Fruit fly (Drosophila melanogaster): ENCODE results near the gene CG16984.
A peak's percentile ranks its signal among the peaks of the same experiment; 100 is the strongest.

CG16984 gene

dm6 chr3L:2570269-2570723, 25.3 kb upstream of the CG16984 start:
- no peak for TF ChIP-seq psq (optimal IDR thresholded peaks at IDR 0.05)
- TF ChIP-seq pan (optimal IDR thresholded peaks at IDR 0.05), result no peak
- TF ChIP-seq Dll (optimal IDR thresholded peaks at IDR 0.05), result no peak
- no peak for TF ChIP-seq EcR (GFP tag; optimal IDR thresholded peaks at IDR 0.05)
- no peak for TF ChIP-seq usp (GFP tag; optimal IDR thresholded peaks at IDR 0.05)
- TF ChIP-seq CG8478 (optimal IDR thresholded peaks at IDR 0.05), result no peak

DNA sequence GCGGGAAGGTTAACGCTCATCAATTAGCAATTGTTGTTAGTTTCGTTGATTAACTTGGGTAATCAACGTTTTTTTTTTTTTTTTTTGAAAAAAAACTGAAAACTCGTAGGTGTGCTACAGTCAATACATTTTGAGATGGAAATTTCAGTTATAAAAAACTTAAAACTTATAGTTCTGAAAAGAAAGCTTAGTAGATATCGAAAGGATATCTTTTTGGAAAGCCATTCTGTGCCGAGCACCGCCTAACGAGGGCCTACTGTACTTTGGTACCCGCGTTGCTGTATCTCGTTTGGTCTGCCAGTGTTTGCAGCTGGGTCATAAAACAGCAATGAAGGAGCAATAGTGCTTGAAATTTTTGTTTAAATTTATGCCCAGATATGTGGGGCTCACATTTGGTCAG, 23.6 kb upstream of the CG16984 start:
- no peak for TF ChIP-seq CG8478 (optimal IDR thresholded peaks at IDR 0.05)
- TF ChIP-seq EcR (GFP tag; optimal IDR thresholded peaks at IDR 0.05), result no peak

DNA sequence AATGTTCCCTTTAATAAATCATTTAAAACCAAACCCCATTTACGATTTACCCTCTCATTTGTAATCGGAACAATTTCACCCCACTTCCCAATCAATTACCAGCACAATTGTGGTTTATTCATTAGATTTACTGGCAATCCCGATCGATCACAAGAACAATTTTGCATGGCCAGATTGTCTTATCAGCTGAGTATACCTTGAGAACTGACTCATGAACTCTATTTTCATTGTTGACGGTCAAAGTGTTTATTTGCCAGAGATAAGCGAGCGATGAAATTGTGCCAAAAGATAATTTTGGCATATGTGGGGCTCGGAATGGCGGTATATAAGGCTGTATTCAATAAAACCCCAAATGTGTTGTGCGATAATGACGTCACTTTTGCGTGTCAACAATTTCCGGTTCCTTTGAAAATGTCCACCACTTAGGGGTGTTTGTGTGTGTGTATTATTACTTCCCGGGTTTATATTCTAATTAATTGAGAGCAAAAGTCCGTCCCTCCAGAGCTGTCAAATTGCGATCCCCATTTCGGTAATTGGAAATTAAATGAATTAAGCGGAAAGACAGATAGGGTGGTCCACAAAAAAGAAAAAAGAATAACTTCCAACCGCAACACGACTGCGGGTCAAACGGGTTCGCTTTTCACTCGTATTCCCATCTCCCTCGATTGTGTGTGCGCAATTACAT, 22.5 kb upstream of the CG16984 start:
- TF ChIP-seq usp (GFP tag; optimal IDR thresholded peaks at IDR 0.05) (no peak), psq (optimal IDR thresholded peaks at IDR 0.05) (no peak), pan (optimal IDR thresholded peaks at IDR 0.05) (no peak), Dll (optimal IDR thresholded peaks at IDR 0.05) (no peak), EcR (GFP tag; optimal IDR thresholded peaks at IDR 0.05) (no peak), CG8478 (optimal IDR thresholded peaks at IDR 0.05) (no peak)

DNA sequence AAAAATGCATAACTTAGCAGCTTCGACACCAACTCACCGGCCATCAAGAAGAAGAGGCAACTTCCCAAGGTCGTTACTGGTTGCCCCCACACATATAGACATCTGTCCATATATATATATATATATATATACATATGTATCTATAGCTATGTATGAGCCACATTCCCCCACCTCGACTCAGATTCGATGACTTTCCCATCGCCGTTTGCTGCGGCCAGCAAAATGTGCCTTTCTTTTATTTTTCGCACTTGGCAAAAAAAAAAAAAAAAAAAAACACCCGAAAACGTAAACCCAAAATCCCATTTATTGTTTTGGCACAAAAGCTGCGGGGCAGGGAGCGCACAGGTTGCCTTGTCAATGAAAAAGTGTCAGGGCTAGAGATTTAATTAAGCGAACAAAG, 20.9 kb upstream of the CG16984 start:
- no peak for TF ChIP-seq usp (GFP tag; optimal IDR thresholded peaks at IDR 0.05)
- TF ChIP-seq Dll (optimal IDR thresholded peaks at IDR 0.05), result no peak
- no peak for TF ChIP-seq pan (optimal IDR thresholded peaks at IDR 0.05)
- TF ChIP-seq CG8478 (optimal IDR thresholded peaks at IDR 0.05), result no peak
- TF ChIP-seq psq (optimal IDR thresholded peaks at IDR 0.05), result no peak
- no peak for TF ChIP-seq EcR (GFP tag; optimal IDR thresholded peaks at IDR 0.05)

dm6 chr3L:2575240-2575639, 20.3 kb upstream of the CG16984 start:
- TF ChIP-seq pan (optimal IDR thresholded peaks at IDR 0.05) (no peak), Dll (optimal IDR thresholded peaks at IDR 0.05) (no peak), CG8478 (optimal IDR thresholded peaks at IDR 0.05) (no peak), psq (optimal IDR thresholded peaks at IDR 0.05) (no peak), usp (GFP tag; optimal IDR thresholded peaks at IDR 0.05) (no peak)

- TF ChIP-seq pan (optimal IDR thresholded peaks at IDR 0.05) (no peak), Dll (optimal IDR thresholded peaks at IDR 0.05) (no peak), psq (optimal IDR thresholded peaks at IDR 0.05) (no peak), EcR (GFP tag; optimal IDR thresholded peaks at IDR 0.05) (no peak)
Measured at dm6 chr3L:2577096-2577831, 18.3 kb upstream of the CG16984 start.

DNA sequence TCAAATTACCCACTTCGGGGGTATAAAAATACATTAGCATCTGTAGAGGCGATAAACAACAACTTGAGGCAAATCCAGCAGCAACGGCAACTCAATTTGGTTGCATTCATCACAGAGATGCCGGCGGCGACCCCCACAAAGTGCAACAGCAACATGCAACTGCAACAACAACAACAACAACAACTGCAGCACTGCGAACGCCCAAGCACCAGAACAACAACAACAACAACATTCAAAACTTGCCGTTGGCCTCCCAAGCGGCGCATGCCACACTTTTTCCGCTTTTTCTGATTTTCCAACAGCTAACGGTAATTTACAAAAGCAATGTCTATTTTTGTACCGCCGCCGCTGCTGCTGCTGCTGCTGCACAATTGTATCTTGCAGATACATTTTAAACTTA, 17.3 kb upstream of the CG16984 start:
- TF ChIP-seq CG8478 (optimal IDR thresholded peaks at IDR 0.05), result no peak
- no peak for TF ChIP-seq Dll (optimal IDR thresholded peaks at IDR 0.05)
- TF ChIP-seq pan (optimal IDR thresholded peaks at IDR 0.05), result no peak
- TF ChIP-seq psq (optimal IDR thresholded peaks at IDR 0.05), result no peak
- TF ChIP-seq usp (GFP tag; optimal IDR thresholded peaks at IDR 0.05), result no peak
- no peak for TF ChIP-seq EcR (GFP tag; optimal IDR thresholded peaks at IDR 0.05)

DNA sequence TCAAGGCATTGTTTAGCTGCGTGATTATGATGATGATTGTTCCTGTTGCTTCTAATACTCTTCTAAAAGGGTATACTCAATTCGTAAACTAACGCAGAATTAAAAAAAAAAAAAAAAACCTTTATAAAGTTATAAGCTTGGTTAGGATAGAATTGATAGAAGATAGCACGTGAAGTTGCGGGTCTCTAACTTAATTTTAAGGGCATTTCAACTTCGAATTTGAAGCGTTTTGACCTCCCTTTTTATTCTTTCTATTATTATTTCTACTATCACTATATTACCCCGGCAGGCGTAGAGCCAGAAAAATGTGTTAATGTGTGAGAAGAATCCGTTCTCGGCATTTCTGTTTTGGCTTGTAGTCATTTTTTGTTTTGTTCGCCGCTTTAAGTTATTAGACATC, 16.8 kb upstream of the CG16984 start:
- no peak for TF ChIP-seq usp (GFP tag; optimal IDR thresholded peaks at IDR 0.05)
- TF ChIP-seq pan (optimal IDR thresholded peaks at IDR 0.05), result no peak
- TF ChIP-seq EcR (GFP tag; optimal IDR thresholded peaks at IDR 0.05), result no peak
- TF ChIP-seq CG8478 (optimal IDR thresholded peaks at IDR 0.05), result no peak
- no peak for TF ChIP-seq psq (optimal IDR thresholded peaks at IDR 0.05)
- no peak for TF ChIP-seq Dll (optimal IDR thresholded peaks at IDR 0.05)

DNA sequence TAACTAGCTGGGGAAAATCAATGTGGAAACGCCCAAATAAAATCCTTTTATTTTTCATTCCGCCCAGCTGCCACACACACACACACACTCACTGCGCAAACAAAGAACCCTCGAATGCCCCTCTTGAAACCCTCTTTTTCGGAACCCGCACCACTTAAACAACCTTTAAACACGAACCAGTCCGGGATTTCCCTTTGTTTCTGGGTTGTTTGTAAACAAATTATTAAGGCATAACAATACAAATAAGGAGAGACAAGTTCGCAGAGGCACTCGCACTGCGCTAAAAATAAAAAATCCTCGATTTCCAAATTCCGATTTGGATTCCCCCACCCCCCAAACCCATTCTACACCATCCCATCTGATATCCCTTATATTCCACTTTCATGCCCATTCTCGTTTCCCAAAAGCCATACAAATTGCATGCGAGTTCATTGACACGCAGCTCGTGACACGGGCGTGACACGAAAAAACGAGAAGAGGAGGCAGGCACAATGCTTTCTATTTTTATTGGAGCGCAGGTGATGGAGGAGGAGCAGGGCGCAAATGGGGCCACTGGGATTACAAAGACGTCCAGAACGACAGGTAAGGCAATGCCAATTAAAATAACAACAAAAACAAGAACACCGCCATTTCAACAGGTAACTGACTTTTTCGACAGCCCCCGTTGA, 15.9 kb upstream of the CG16984 start:
- TF ChIP-seq usp (GFP tag; optimal IDR thresholded peaks at IDR 0.05), result no peak
- TF ChIP-seq psq (optimal IDR thresholded peaks at IDR 0.05), result no peak
- TF ChIP-seq EcR (GFP tag; optimal IDR thresholded peaks at IDR 0.05), result peak; percentile 40 to 81
- TF ChIP-seq Dll (optimal IDR thresholded peaks at IDR 0.05), result no peak

DNA sequence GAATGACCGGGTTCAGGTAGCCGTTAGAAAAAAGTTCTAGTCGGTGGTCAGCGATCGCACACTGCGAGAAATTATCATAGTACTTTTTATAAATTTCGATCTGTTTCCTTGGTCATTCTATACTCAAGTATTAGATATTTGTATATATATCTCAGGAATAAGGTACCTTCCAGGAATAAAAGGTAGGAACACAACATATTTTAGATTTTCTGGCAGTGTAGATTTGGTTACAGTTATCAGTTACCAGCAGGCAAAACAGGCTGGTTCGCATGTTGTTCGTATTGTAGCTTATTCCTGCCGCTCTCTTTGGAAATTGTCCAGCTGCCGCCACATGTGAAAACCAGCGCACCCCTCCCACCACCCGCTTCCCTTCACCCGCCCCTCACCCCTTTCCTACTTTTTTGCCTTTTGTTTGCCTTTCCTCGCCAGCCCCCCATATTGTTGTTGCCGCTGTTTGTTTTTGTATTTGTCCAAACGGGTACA, 14.2 kb upstream of the CG16984 start:
- TF ChIP-seq psq (optimal IDR thresholded peaks at IDR 0.05) (no peak), EcR (GFP tag; optimal IDR thresholded peaks at IDR 0.05) (no peak), Dll (optimal IDR thresholded peaks at IDR 0.05) (no peak), pan (optimal IDR thresholded peaks at IDR 0.05) (no peak), usp (GFP tag; optimal IDR thresholded peaks at IDR 0.05) (no peak), CG8478 (optimal IDR thresholded peaks at IDR 0.05) (no peak)

DNA sequence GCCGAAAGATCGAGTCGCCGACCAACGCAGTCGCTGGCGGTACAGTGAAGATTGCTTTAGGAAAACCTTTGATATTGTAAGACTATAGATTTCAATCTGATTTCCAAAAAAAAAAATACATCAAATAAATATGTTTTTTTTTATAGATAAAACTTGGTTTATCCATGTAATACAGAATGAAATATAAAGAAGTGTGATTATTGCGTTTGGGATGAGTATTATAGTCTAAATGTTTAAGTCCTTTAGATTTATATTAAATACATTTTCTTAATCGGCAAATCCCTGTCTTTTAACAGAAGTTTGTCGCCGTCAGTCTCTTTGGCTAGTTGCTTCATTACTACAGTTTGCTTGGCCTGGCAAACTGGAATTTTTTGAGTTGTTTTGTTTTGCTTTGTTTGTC, 13.7 kb upstream of the CG16984 start:
- TF ChIP-seq psq (optimal IDR thresholded peaks at IDR 0.05) (no peak), pan (optimal IDR thresholded peaks at IDR 0.05) (no peak), usp (GFP tag; optimal IDR thresholded peaks at IDR 0.05) (no peak), EcR (GFP tag; optimal IDR thresholded peaks at IDR 0.05) (no peak), CG8478 (optimal IDR thresholded peaks at IDR 0.05) (no peak), Dll (optimal IDR thresholded peaks at IDR 0.05) (no peak)

DNA sequence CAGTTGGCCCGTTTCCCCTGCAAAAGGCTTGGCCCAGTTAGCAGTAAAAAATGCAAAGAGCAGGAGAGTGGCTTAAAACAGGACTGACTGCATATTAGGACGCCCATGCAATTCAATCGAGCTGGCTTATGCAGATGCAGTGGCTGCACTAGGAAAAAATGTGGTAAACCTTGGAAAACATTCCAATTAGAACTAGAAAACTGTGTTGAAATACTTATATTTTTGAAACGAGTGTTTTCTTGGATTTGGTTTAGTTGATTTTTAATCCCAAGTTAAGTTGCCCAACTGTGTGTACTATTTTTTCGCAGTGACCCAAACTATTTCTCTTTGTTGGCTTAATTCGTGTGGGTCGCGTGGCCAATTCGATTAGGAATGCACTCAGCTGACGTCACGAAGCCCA, 13.3 kb upstream of the CG16984 start:
- TF ChIP-seq usp (GFP tag; optimal IDR thresholded peaks at IDR 0.05), result no peak
- TF ChIP-seq EcR (GFP tag; optimal IDR thresholded peaks at IDR 0.05), result no peak

Data from whole organism.